Fruit fly (Drosophila melanogaster): ENCODE results near the gene Mcm6.

DNA sequence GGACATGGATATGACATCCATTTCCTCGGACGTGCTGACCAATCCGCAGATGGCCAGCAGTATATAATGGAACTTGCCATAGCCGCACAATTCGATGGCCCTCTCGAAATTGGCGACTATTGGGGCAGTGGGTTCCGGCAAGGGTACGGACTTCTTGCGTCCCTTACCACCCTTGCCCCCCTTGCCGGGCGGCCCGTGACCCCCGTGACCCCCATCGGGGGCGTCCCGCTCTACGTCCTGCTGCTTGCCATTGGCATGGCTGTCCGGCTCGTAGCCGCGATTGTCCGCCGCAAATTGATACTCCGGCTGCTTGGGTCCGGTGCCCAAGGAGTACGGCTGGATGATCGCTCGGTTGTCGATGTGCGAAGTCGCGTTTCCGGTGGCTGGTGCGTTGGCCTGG lies 49.4 kb downstream of the Mcm6 start:
- TF ChIP-seq pan (optimal IDR thresholded peaks at IDR 0.05): no peak
- TF ChIP-seq usp (GFP tag; optimal IDR thresholded peaks at IDR 0.05): no peak
- TF ChIP-seq CG8478 (optimal IDR thresholded peaks at IDR 0.05): no peak
- TF ChIP-seq EcR (GFP tag; optimal IDR thresholded peaks at IDR 0.05): no peak

All from whole organism.